Worm (Caenorhabditis elegans) whole organism, midembryonic: ENCODE measurements around the gene aly-3.

Experiments
- T22C8.4 ChIP-seq: fragments of 200-800 bp; sonication (Bioruptor generic); IDR thresholded peaks from 2 replicates; pipeline ENCODE4 v1.3.6; 2022; ENCODE audit warnings: missing genetic modification characterization, missing compliant biosample characterization
- cog-1 ChIP-seq: sonication (generic microtip); optimal IDR thresholded peaks from 2 replicates; lab custom pipeline; 2016; ENCODE audit warnings: missing genetic modification characterization, missing compliant biosample characterization
- flt-1 ChIP-seq: fragments of 200-800 bp; sonication (Bioruptor generic); IDR thresholded peaks from 2 replicates; pipeline ENCODE4 v1.3.6; 2022; ENCODE audit warnings: missing genetic modification characterization, missing compliant biosample characterization
- klf-2 ChIP-seq: fragments of 200-800 bp; sonication (Bioruptor generic); conservative IDR thresholded peaks from 2 replicates; pipeline ENCODE4 v1.3.6; 2022; ENCODE audit warnings: missing genetic modification reagents, missing genetic modification characterization, missing compliant biosample characterization
- med-1 ChIP-seq: sonication (generic microtip); optimal IDR thresholded peaks from 2 replicates; lab custom pipeline; 2017; ENCODE audit warnings: missing genetic modification characterization, mild to moderate bottlenecking, missing compliant biosample characterization, antibody characterized with exemption, missing genetic modification reagents; ENCODE audit not compliant: insufficient read depth
- ref-1 ChIP-seq: fragments of 200-800 bp; sonication (Bioruptor generic); conservative IDR thresholded peaks from 2 replicates; pipeline ENCODE4 v1.3.6; 2022; ENCODE audit warnings: missing genetic modification reagents, missing genetic modification characterization, missing compliant biosample characterization
- tab-1 ChIP-seq: fragments of 200-800 bp; sonication (Bioruptor generic); IDR thresholded peaks from 2 replicates; pipeline ENCODE4 v1.3.6; 2022; ENCODE audit warnings: missing genetic modification characterization, missing compliant biosample characterization
- ztf-23 ChIP-seq: fragments of 200-800 bp; sonication (Bioruptor generic); IDR thresholded peaks from 2 replicates; pipeline ENCODE4 v1.3.6; 2022; ENCODE audit warnings: missing genetic modification reagents, missing genetic modification characterization, missing compliant biosample characterization
- ztf-29 ChIP-seq: fragments of 200-800 bp; sonication (Bioruptor generic); IDR thresholded peaks from 2 replicates; pipeline ENCODE4 v1.3.6; 2022; ENCODE audit warnings: missing genetic modification reagents, missing genetic modification characterization, missing compliant biosample characterization

The aly-3 gene

ce11 chrIV:12149609-12150008, 26.5 kb downstream of the aly-3 start:
- TF ChIP-seq ref-1 (GFP tag; lab: Robert Waterston, UW) (no peak), flt-1 (GFP tag; lab: Robert Waterston, UW) (no peak), klf-2 (no peak)

- TF ChIP-seq T22C8.4 (GFP tag; lab: Robert Waterston, UW) (no peak), med-1 (GFP tag; lab: Kevin White, UChicago) (no peak), ref-1 (GFP tag; lab: Robert Waterston, UW) (no peak), ztf-29 (no peak)
Measured at ce11 chrIV:12150877-12151276, 27.8 kb downstream of the aly-3 start, which contains the start of gene B0001.2. Gene B0001.2, minus strand, starts transcription at chrIV:12150977.

ce11 chrIV:12154195-12154677, 31.2 kb downstream of the aly-3 start, which contains the start of gene B0001.7:
Gene B0001.7, minus strand, starts transcription at chrIV:12154245.
- TF ChIP-seq klf-2 (no peak), ref-1 (GFP tag; lab: Robert Waterston, UW) (no peak), flt-1 (GFP tag; lab: Robert Waterston, UW) (no peak), ztf-29 (no peak), tab-1 (GFP tag; lab: Robert Waterston, UW) (no peak), ztf-23 (GFP tag; lab: Robert Waterston, UW) (no peak)

ce11 chrIV:12155819-12156218, 32.7 kb downstream of the aly-3 start:
- TF ChIP-seq flt-1 (GFP tag; lab: Robert Waterston, UW): peak; percentile 89

- no peak for TF ChIP-seq ztf-23 (GFP tag; lab: Robert Waterston, UW)
- no peak for TF ChIP-seq ref-1 (GFP tag; lab: Robert Waterston, UW)
- no peak for TF ChIP-seq klf-2
- TF ChIP-seq T22C8.4 (GFP tag; lab: Robert Waterston, UW): 0 out of 2 replicates have a peak, but pooled peaks have one; percentile 18
- no peak for TF ChIP-seq med-1 (GFP tag; lab: Kevin White, UChicago)
Measured at ce11 chrIV:12156642-12157233, 33.7 kb downstream of the aly-3 start, which contains the start of gene eri-12. Gene eri-12, plus strand, starts transcription at chrIV:12156838.

- TF ChIP-seq ztf-29 (no peak), tab-1 (GFP tag; lab: Robert Waterston, UW) (0 out of 2 replicates have a peak, but pooled peaks have one; percentile 7), cog-1 (tag; lab: Kevin White, UChicago) (peak; percentile 41), T22C8.4 (GFP tag; lab: Robert Waterston, UW) (peak; percentile 66), flt-1 (GFP tag; lab: Robert Waterston, UW) (0 out of 2 replicates have a peak, but pooled peaks have one; percentile 23)
Measured at ce11 chrIV:12157915-12158314, 34.8 kb downstream of the aly-3 start.

ce11 chrIV:12160421-12160820, 37.3 kb downstream of the aly-3 start:
- TF ChIP-seq ztf-29: no peak
- no peak for TF ChIP-seq flt-1 (GFP tag; lab: Robert Waterston, UW)
- TF ChIP-seq klf-2: no peak
- TF ChIP-seq med-1 (GFP tag; lab: Kevin White, UChicago): no peak
- no peak for TF ChIP-seq ref-1 (GFP tag; lab: Robert Waterston, UW)
- no peak for TF ChIP-seq ztf-23 (GFP tag; lab: Robert Waterston, UW)
- no peak for TF ChIP-seq cog-1 (tag; lab: Kevin White, UChicago)
- no peak for TF ChIP-seq T22C8.4 (GFP tag; lab: Robert Waterston, UW)
- no peak for TF ChIP-seq tab-1 (GFP tag; lab: Robert Waterston, UW)

- TF ChIP-seq T22C8.4 (GFP tag; lab: Robert Waterston, UW) (no peak), ztf-29 (no peak), cog-1 (tag; lab: Kevin White, UChicago) (no peak)
Measured at ce11 chrIV:12162732-12163131, 39.6 kb downstream of the aly-3 start.

- TF ChIP-seq ztf-23 (GFP tag; lab: Robert Waterston, UW) (no peak), cog-1 (tag; lab: Kevin White, UChicago) (no peak), klf-2 (no peak), tab-1 (GFP tag; lab: Robert Waterston, UW) (no peak), T22C8.4 (GFP tag; lab: Robert Waterston, UW) (no peak), med-1 (GFP tag; lab: Kevin White, UChicago) (no peak)
Measured at ce11 chrIV:12165432-12166078, 42.5 kb downstream of the aly-3 start.

ce11 chrIV:12167944-12168343, 44.9 kb downstream of the aly-3 start, which contains the start of gene F20B10.3:
Gene F20B10.3, plus strand, starts transcription at chrIV:12168244.
- TF ChIP-seq ztf-23 (GFP tag; lab: Robert Waterston, UW): no peak
- TF ChIP-seq tab-1 (GFP tag; lab: Robert Waterston, UW): no peak
- TF ChIP-seq ztf-29: no peak
- TF ChIP-seq med-1 (GFP tag; lab: Kevin White, UChicago): no peak
- TF ChIP-seq flt-1 (GFP tag; lab: Robert Waterston, UW): no peak
- TF ChIP-seq klf-2: no peak
- no peak for TF ChIP-seq cog-1 (tag; lab: Kevin White, UChicago)
- TF ChIP-seq T22C8.4 (GFP tag; lab: Robert Waterston, UW): no peak
- no peak for TF ChIP-seq ref-1 (GFP tag; lab: Robert Waterston, UW)
